Fruit fly (Drosophila melanogaster) whole organism, larva: Measurements from ENCODE around the gene dgt4.

ENCODE experiments used
- noc ChIP-seq: fragments of 200-800 bp; sonication (Bioruptor generic); optimal IDR thresholded peaks from 3 replicates; lab custom pipeline; 2019; ENCODE audit warnings: missing biosample characterization, mild to moderate bottlenecking, missing genetic modification characterization, moderate library complexity

The dgt4 gene

dm6 chrX:4113698-4114216 is at the start of gene dgt4, which contains the start of gene Nsun2:
Gene dgt4, plus strand, starts transcription at chrX:4113701.
Gene Nsun2, minus strand, starts transcription at chrX:4113734.
- no peak for TF ChIP-seq noc (tag; lab: Kevin White, UChicago)

- no peak for TF ChIP-seq noc (tag; lab: Kevin White, UChicago)
Measured at dm6 chrX:4075430-4075829, 38.1 kb upstream of the dgt4 start, which contains the start of gene CG43689. Gene CG43689, plus strand, starts transcription at chrX:4075743.

dm6 chrX:4089012-4089649 is 24.4 kb upstream of the dgt4 start:
- TF ChIP-seq noc (tag; lab: Kevin White, UChicago) = no peak

dm6 chrX:4100824-4101368 is 12.6 kb upstream of the dgt4 start, which contains the start of the genes Cmtr1 and CG15375:
Gene Cmtr1, minus strand, starts transcription at chrX:4101031.
Gene CG15375, plus strand, starts transcription at chrX:4101318.
- no peak for TF ChIP-seq noc (tag; lab: Kevin White, UChicago)

dm6 chrX:4104132-4104531 is 9.4 kb upstream of the dgt4 start, which contains the start of the genes Xpac and brn:
Gene Xpac, minus strand, starts transcription at chrX:4104197.
Gene brn, plus strand, starts transcription at chrX:4104342.
- TF ChIP-seq noc (tag; lab: Kevin White, UChicago) = no peak

- no peak for TF ChIP-seq noc (tag; lab: Kevin White, UChicago)
Measured at dm6 chrX:4105830-4106233, 7.7 kb upstream of the dgt4 start, which contains the start of gene cib. Gene cib, plus strand, starts transcription at chrX:4106113.

- no peak for TF ChIP-seq noc (tag; lab: Kevin White, UChicago)
Measured at dm6 chrX:4106240-4106639, 7.3 kb upstream of the dgt4 start.

dm6 chrX:4106756-4107155 is 6.7 kb upstream of the dgt4 start:
- TF ChIP-seq noc (tag; lab: Kevin White, UChicago) = no peak

- no peak for TF ChIP-seq noc (tag; lab: Kevin White, UChicago)
Measured at dm6 chrX:4107261-4108113, 6.0 kb upstream of the dgt4 start.

- no peak for TF ChIP-seq noc (tag; lab: Kevin White, UChicago)
Measured at dm6 chrX:4108114-4108439, 5.4 kb upstream of the dgt4 start.

- no peak for TF ChIP-seq noc (tag; lab: Kevin White, UChicago)
Measured at dm6 chrX:4108612-4109173, 4.8 kb upstream of the dgt4 start.

- no peak for TF ChIP-seq noc (tag; lab: Kevin White, UChicago)
Measured at dm6 chrX:4116834-4117736, 3.6 kb downstream of the dgt4 start, which contains the start of the genes tyf and Tip60. Gene tyf, plus strand, starts transcription at chrX:4117020. Gene Tip60, minus strand, starts transcription at chrX:4117487.

- TF ChIP-seq noc (tag; lab: Kevin White, UChicago) = no peak
Measured at dm6 chrX:4119582-4119981, 6.1 kb downstream of the dgt4 start.

- TF ChIP-seq noc (tag; lab: Kevin White, UChicago) = no peak
Measured at dm6 chrX:4131049-4131629, 17.6 kb downstream of the dgt4 start, which contains the start of gene GlcAT-I. Gene GlcAT-I, plus strand, starts transcription at chrX:4131211.
